Fruit fly (Drosophila melanogaster) whole organism, embryonic: ENCODE data around the gene CG1233.

Source experiments
- Abd-B ChIP-seq: fragments of 200-800 bp; sonication (Bioruptor generic); optimal IDR thresholded peaks from 2 replicates; lab custom pipeline; 2018; ENCODE audit warnings: missing biosample characterization, mild to moderate bottlenecking, missing genetic modification characterization, moderate library complexity
- Awh ChIP-seq: fragments of 200-800 bp; sonication (Bioruptor generic); IDR thresholded peaks from 2 replicates; pipeline ENCODE4, ENCODE4 v1.3.6; 2022; ENCODE audit warnings: missing biosample characterization, missing genetic modification characterization
- BEAF-32 ChIP-seq: fragments of 200-800 bp; sonication (Bioruptor generic); optimal IDR thresholded peaks from 3 replicates; lab custom pipeline; 2017; ENCODE audit warnings: missing biosample characterization, missing genetic modification characterization, mild to moderate bottlenecking, moderate library complexity, missing genetic modification reagents
- Bdp1 ChIP-seq: fragments of 200-800 bp; sonication (Bioruptor generic); optimal IDR thresholded peaks from 3 replicates; lab custom pipeline; 2016; ENCODE audit warnings: missing biosample characterization, missing genetic modification characterization
- CG10543 ChIP-seq: fragments of 200-800 bp; sonication (Bioruptor generic); optimal IDR thresholded peaks from 3 replicates; lab custom pipeline; 2017; ENCODE audit warnings: missing biosample characterization, mild to moderate bottlenecking, missing genetic modification characterization, moderate library complexity
- CG12236 ChIP-seq: fragments of 200-800 bp; sonication (Bioruptor generic); optimal IDR thresholded peaks from 2 replicates; lab custom pipeline; 2016; ENCODE audit warnings: missing biosample characterization, missing genetic modification characterization
- CG13123 ChIP-seq: fragments of 200-800 bp; sonication (Bioruptor generic); optimal IDR thresholded peaks from 2 replicates; lab custom pipeline; 2016; ENCODE audit warnings: missing biosample characterization, missing genetic modification characterization
- CG13287 ChIP-seq: fragments of 200-800 bp; sonication (Bioruptor generic); IDR thresholded peaks from 2 replicates; pipeline ENCODE4 v1.3.6; 2022; ENCODE audit warnings: missing biosample characterization, missing genetic modification characterization; ENCODE audit not compliant: partially characterized antibody
- CG13296 ChIP-seq: fragments of 200-800 bp; sonication (Bioruptor generic); optimal IDR thresholded peaks from 3 replicates; lab custom pipeline; 2018; ENCODE audit warnings: missing biosample characterization, mild to moderate bottlenecking, missing genetic modification characterization
- CG14441 ChIP-seq: fragments of 200-800 bp; sonication (Bioruptor generic); IDR thresholded peaks from 2 replicates; pipeline ENCODE4 v1.3.6; 2022; ENCODE audit warnings: missing biosample characterization, missing genetic modification characterization
- CG1603 ChIP-seq: fragments of 200-800 bp; sonication (Bioruptor generic); optimal IDR thresholded peaks from 2 replicates; lab custom pipeline; 2019; ENCODE audit warnings: missing biosample characterization, mild to moderate bottlenecking, missing genetic modification characterization, moderate library complexity
- CG1792 ChIP-seq: fragments of 200-800 bp; sonication (Bioruptor generic); optimal IDR thresholded peaks from 2 replicates; lab custom pipeline; 2016; ENCODE audit warnings: missing biosample characterization, missing genetic modification characterization
- CG18262 ChIP-seq: fragments of 200-800 bp; optimal IDR thresholded peaks from 3 replicates; lab custom pipeline; 2019; ENCODE audit warnings: missing biosample characterization, mild to moderate bottlenecking, missing genetic modification characterization, moderate library complexity
- CG18764 ChIP-seq: fragments of 200-800 bp; sonication (Bioruptor generic); optimal IDR thresholded peaks from 3 replicates; lab custom pipeline; 2016; ENCODE audit warnings: missing biosample characterization, missing genetic modification characterization
- CG30403 ChIP-seq: fragments of 200-800 bp; sonication (Bioruptor generic); optimal IDR thresholded peaks from 3 replicates; lab custom pipeline; 2016; ENCODE audit warnings: missing biosample characterization, missing genetic modification characterization
- CG31365 ChIP-seq: fragments of 200-800 bp; sonication (Bioruptor generic); optimal IDR thresholded peaks from 2 replicates; lab custom pipeline; 2018; ENCODE audit warnings: missing biosample characterization, mild to moderate bottlenecking, missing genetic modification characterization
- CG7556 ChIP-seq: fragments of 200-800 bp; sonication (Bioruptor generic); optimal IDR thresholded peaks from 2 replicates; lab custom pipeline; 2017; ENCODE audit warnings: missing biosample characterization, mild to moderate bottlenecking, missing genetic modification characterization
- CkIIα-i1 ChIP-seq: fragments of 200-800 bp; sonication (Bioruptor generic); IDR thresholded peaks from 2 replicates; pipeline ENCODE4 v1.3.6; 2022; ENCODE audit warnings: missing biosample characterization, missing genetic modification characterization
- Dbx ChIP-seq: fragments of 200-800 bp; sonication (Bioruptor generic); IDR thresholded peaks from 3 replicates; pipeline ENCODE4 v1.3.6; 2022; ENCODE audit warnings: missing biosample characterization, missing genetic modification characterization
- Dll ChIP-seq: fragments of 200-800 bp; sonication (Bioruptor generic); IDR thresholded peaks from 4 replicates; pipeline ENCODE4 v1.3.6; 2022; ENCODE audit warnings: missing biosample characterization, missing genetic modification characterization; ENCODE audit not compliant: partially characterized antibody
- Doc3 ChIP-seq: fragments of 200-800 bp; sonication (Bioruptor generic); IDR thresholded peaks from 3 replicates; pipeline ENCODE4 v1.3.6; 2022; ENCODE audit warnings: missing biosample characterization, missing genetic modification characterization; ENCODE audit not compliant: partially characterized antibody
- Dp ChIP-seq: fragments of 200-800 bp; sonication (Bioruptor generic); optimal IDR thresholded peaks from 2 replicates; lab custom pipeline; 2018; ENCODE audit warnings: missing biosample characterization, mild to moderate bottlenecking, missing genetic modification characterization, moderate library complexity
- Drgx ChIP-seq: fragments of 200-800 bp; sonication (Bioruptor generic); IDR thresholded peaks from 2 replicates; pipeline ENCODE4 v1.3.6; 2022; ENCODE audit warnings: missing biosample characterization, missing genetic modification characterization
- E2f2 ChIP-seq: fragments of 200-800 bp; sonication (Bioruptor generic); IDR thresholded peaks from 2 replicates; pipeline ENCODE4 v1.3.6; 2022; ENCODE audit warnings: missing biosample characterization, missing genetic modification characterization
- Fer1 ChIP-seq: fragments of 200-800 bp; sonication (Bioruptor generic); optimal IDR thresholded peaks from 2 replicates; lab custom pipeline; 2017; ENCODE audit warnings: missing biosample characterization, mild to moderate bottlenecking, missing genetic modification characterization
- HLH4C ChIP-seq: fragments of 200-800 bp; sonication (Bioruptor generic); IDR thresholded peaks from 3 replicates; pipeline ENCODE4 v1.3.6; 2022; ENCODE audit warnings: missing biosample characterization, missing genetic modification characterization; ENCODE audit not compliant: partially characterized antibody
- HmgD ChIP-seq: fragments of 200-800 bp; sonication (Bioruptor generic); optimal IDR thresholded peaks from 3 replicates; lab custom pipeline; 2016; ENCODE audit warnings: missing biosample characterization, missing genetic modification characterization
- Lpt ChIP-seq: fragments of >200 bp; optimal IDR thresholded peaks from 2 replicates; lab custom pipeline; 2018; ENCODE audit warnings: missing biosample characterization, missing genetic modification characterization
- Oaz ChIP-seq: fragments of 200-800 bp; sonication (Bioruptor generic); IDR thresholded peaks from 2 replicates; pipeline ENCODE4 v1.3.6; 2022; ENCODE audit warnings: missing biosample characterization, missing genetic modification characterization
- Optix ChIP-seq: fragments of 200-800 bp; sonication (Bioruptor generic); IDR thresholded peaks from 3 replicates; pipeline ENCODE4 v1.3.6; 2022; ENCODE audit warnings: missing biosample characterization, missing genetic modification characterization
- Scr ChIP-seq: fragments of 200-800 bp; sonication (Bioruptor generic); IDR thresholded peaks from 2 replicates; pipeline ENCODE4 v1.3.6; 2022; ENCODE audit warnings: missing biosample characterization, missing genetic modification characterization; ENCODE audit not compliant: partially characterized antibody
- Sry-δ ChIP-seq: fragments of 200-800 bp; sonication (Bioruptor generic); optimal IDR thresholded peaks from 2 replicates; lab custom pipeline; 2016; ENCODE audit warnings: missing biosample characterization, missing genetic modification characterization
- Taf1 ChIP-seq: fragments of 200-800 bp; sonication (Bioruptor generic); IDR thresholded peaks from 2 replicates; pipeline ENCODE4 v1.3.6; 2022; ENCODE audit warnings: missing biosample characterization, missing genetic modification characterization
- Trl ChIP-seq, 3 experiments: fragments of >200 bp in 2 of 3; fragments of 200-800 bp in 1 of 3; sonication (Bioruptor generic) in 1 of 3; optimal IDR thresholded peaks; 2 replicates in 1 of 3; 3 replicates in 2 of 3; lab custom pipeline; 2016 to 2017; ENCODE audit warnings: missing biosample characterization in 1 of 3, missing genetic modification characterization in 1 of 3
- amos ChIP-seq: fragments of 200-800 bp; sonication (Bioruptor generic); IDR thresholded peaks from 2 replicates; pipeline ENCODE4 v1.3.6; 2022; ENCODE audit warnings: missing biosample characterization, missing genetic modification characterization; ENCODE audit not compliant: partially characterized antibody
- aop ChIP-seq: fragments of 200-800 bp; sonication (Bioruptor generic); IDR thresholded peaks from 2 replicates; pipeline ENCODE4 v1.3.6; 2022; ENCODE audit warnings: missing biosample characterization, missing genetic modification characterization
- bcd ChIP-seq: fragments of 200-800 bp; sonication (Bioruptor generic); optimal IDR thresholded peaks from 2 replicates; lab custom pipeline; 2017; ENCODE audit warnings: missing biosample characterization, mild to moderate bottlenecking, missing genetic modification characterization
- chm ChIP-seq: fragments of 200-800 bp; sonication (Bioruptor generic); IDR thresholded peaks from 2 replicates; pipeline ENCODE4 v1.3.6; 2022; ENCODE audit warnings: missing biosample characterization, missing genetic modification characterization
- ewg ChIP-seq: fragments of 200-800 bp; sonication (Bioruptor generic); optimal IDR thresholded peaks from 3 replicates; lab custom pipeline; 2017; ENCODE audit warnings: mild to moderate bottlenecking, missing biosample characterization, missing genetic modification reagents, missing genetic modification characterization
- grau ChIP-seq: fragments of 200-800 bp; optimal IDR thresholded peaks from 3 replicates; lab custom pipeline; 2019; ENCODE audit warnings: missing biosample characterization, mild to moderate bottlenecking, missing genetic modification characterization, moderate library complexity
- grn ChIP-seq: fragments of 200-800 bp; sonication (Bioruptor generic); optimal IDR thresholded peaks from 3 replicates; lab custom pipeline; 2017; ENCODE audit warnings: missing biosample characterization, missing genetic modification characterization
- hbn ChIP-seq: fragments of 200-800 bp; sonication (Bioruptor generic); IDR thresholded peaks from 2 replicates; pipeline ENCODE4 v1.3.6; 2022; ENCODE audit warnings: missing biosample characterization, missing genetic modification characterization; ENCODE audit not compliant: partially characterized antibody
- ind ChIP-seq: fragments of 200-800 bp; sonication (Bioruptor generic); optimal IDR thresholded peaks from 3 replicates; lab custom pipeline; 2016; ENCODE audit warnings: missing biosample characterization, missing genetic modification characterization
- jigr1 ChIP-seq: fragments of 200-800 bp; sonication (Bioruptor generic); IDR thresholded peaks from 3 replicates; pipeline ENCODE4 v1.3.6; 2022; ENCODE audit warnings: missing biosample characterization, missing genetic modification characterization
- nerfin-1 ChIP-seq: fragments of 200-800 bp; sonication (Bioruptor generic); optimal IDR thresholded peaks from 3 replicates; lab custom pipeline; 2019; ENCODE audit warnings: missing biosample characterization, mild to moderate bottlenecking, missing genetic modification characterization, moderate library complexity
- rib ChIP-seq: fragments of 200-800 bp; sonication (Bioruptor generic); IDR thresholded peaks from 2 replicates; pipeline ENCODE4 v1.3.6; 2022; ENCODE audit warnings: missing biosample characterization, missing genetic modification characterization
- ro ChIP-seq: fragments of 200-800 bp; sonication (Bioruptor generic); IDR thresholded peaks from 2 replicates; pipeline ENCODE4 v1.3.6; 2022; ENCODE audit warnings: missing biosample characterization, missing genetic modification characterization
- tin ChIP-seq: fragments of 200-800 bp; sonication (Bioruptor generic); optimal IDR thresholded peaks from 3 replicates; lab custom pipeline; 2016; ENCODE audit warnings: missing biosample characterization, missing genetic modification characterization
- unc-4 ChIP-seq: fragments of 200-800 bp; sonication (Bioruptor generic); IDR thresholded peaks from 2 replicates; pipeline ENCODE4 v1.3.6; 2022; ENCODE audit warnings: missing biosample characterization, missing genetic modification characterization; ENCODE audit not compliant: partially characterized antibody

Gene CG1233

dm6 chr3L:350651-351228 is 10.5 kb upstream of the CG1233 start (continued):
- TF ChIP-seq Lpt (GFP tag; lab: Kevin White, UChicago) (no peak), Bdp1 (GFP tag; lab: Kevin White, UChicago) (peak; percentile 25), ind (no peak), chm (GFP tag; lab: Robert Waterston, UW) (peak; percentile 55; the same call in 1 of the 2 replicates), aop (GFP tag; lab: Robert Waterston, UW) (no peak), CG18764 (GFP tag; lab: Kevin White, UChicago) (peak; percentile 68), jigr1 (GFP tag; lab: Robert Waterston, UW) (0 out of 3 replicates have a peak, but pooled peaks have one; percentile 19), nerfin-1 (tag; lab: Kevin White, UChicago) (peak; percentile 45), HmgD (GFP tag; lab: Kevin White, UChicago) (no peak), BEAF-32 (GFP tag; lab: Kevin White, UChicago) (no peak), grn (GFP tag; lab: Kevin White, UChicago) (no peak), CG30403 (GFP tag; lab: Kevin White, UChicago) (peak; percentile 75), Optix (no peak), CkIIα-i1 (GFP tag; lab: Robert Waterston, UW) (no peak), tin (peak; percentile 53), bcd (GFP tag; lab: Kevin White, UChicago) (peak; percentile 34), CG12236 (GFP tag; lab: Kevin White, UChicago) (no peak), CG18262 (tag; lab: Kevin White, UChicago) (peak; percentile 84), CG14441 (GFP tag; lab: Robert Waterston, UW) (peak; percentile 83), Drgx (GFP tag; lab: Robert Waterston, UW) (peak; percentile 71), Dbx (GFP tag; lab: Robert Waterston, UW) (peak; percentile 85), CG13123 (GFP tag; lab: Kevin White, UChicago) (no peak), Oaz (GFP tag; lab: Robert Waterston, UW) (peak; percentile 63), Fer1 (GFP tag; lab: Kevin White, UChicago) (peak; percentile 79), CG1792 (GFP tag; lab: Kevin White, UChicago) (peak; percentile 47), Abd-B (peak; percentile 26), Taf1 (GFP tag; lab: Robert Waterston, UW) (peak; percentile 63), HLH4C (GFP tag; lab: Robert Waterston, UW) (no peak), grau (tag; lab: Kevin White, UChicago) (peak; percentile 73), rib (GFP tag; lab: Robert Waterston, UW) (peak; percentile 77), CG13296 (GFP tag; lab: Kevin White, UChicago) (peak; percentile 70), CG31365 (tag; lab: Kevin White, UChicago) (no peak), ro (GFP tag; lab: Robert Waterston, UW) (peak; percentile 38), CG1603 (tag; lab: Kevin White, UChicago) (no peak), Awh (GFP tag; lab: Robert Waterston, UW) (peak; percentile 72)

DNA sequence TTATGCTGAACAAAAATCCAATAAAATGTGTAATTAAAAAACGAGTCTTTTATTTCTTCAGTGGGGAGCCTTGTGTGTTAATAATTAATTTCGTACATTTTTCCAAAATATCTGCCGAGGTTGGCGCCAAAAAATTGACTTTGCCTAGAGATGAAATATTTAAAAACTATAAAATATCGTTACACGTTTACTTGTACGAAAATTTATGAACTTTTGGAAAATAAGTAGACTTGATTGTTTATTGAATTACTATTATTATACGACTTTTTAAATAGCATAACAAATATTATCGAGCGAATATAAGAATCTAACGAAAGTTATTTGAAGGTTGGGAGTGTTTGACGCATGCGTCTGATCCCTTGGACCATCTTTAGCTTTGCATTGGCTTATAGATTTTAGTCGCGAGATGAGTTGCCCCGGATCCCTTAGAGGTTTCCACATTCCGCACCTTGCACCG is 5.2 kb upstream of the CG1233 start, which contains the start of gene CG1231:
Gene CG1231, plus strand, starts transcription at position 407 of the 457 bp plus-strand sequence.
- TF ChIP-seq CG7556 (GFP tag; lab: Kevin White, UChicago): no peak
- no peak for TF ChIP-seq CG14441 (GFP tag; lab: Robert Waterston, UW)
- TF ChIP-seq CG10543 (GFP tag; lab: Kevin White, UChicago): no peak
- TF ChIP-seq Sry-δ: peak; percentile 1
- TF ChIP-seq Dll (GFP tag; lab: Robert Waterston, UW): peak; percentile 58; the same call in 2 of the 4 replicates
- peak; percentile 27; the same call in 1 of the 2 replicates for TF ChIP-seq hbn (GFP tag; lab: Robert Waterston, UW)
- peak; percentile 8 for TF ChIP-seq ewg (GFP tag; lab: Kevin White, UChicago)
- TF ChIP-seq unc-4 (GFP tag; lab: Robert Waterston, UW): peak; percentile 60
- TF ChIP-seq amos: peak; percentile 16; the same call in 1 of the 2 replicates
- TF ChIP-seq BEAF-32 (GFP tag; lab: Kevin White, UChicago): peak; percentile 39
- TF ChIP-seq Trl (optimal IDR thresholded peaks at IDR 0.05; lab: Kevin White, UChicago): no peak
- no peak for TF ChIP-seq Trl (GFP tag; optimal IDR thresholded peaks at IDR 0.05; lab: Kevin White, UChicago)
- TF ChIP-seq Scr (GFP tag; lab: Robert Waterston, UW): peak; percentile 52
- TF ChIP-seq Dp (GFP tag; lab: Kevin White, UChicago): peak; percentile 23
- TF ChIP-seq Doc3 (GFP tag; lab: Robert Waterston, UW): peak; percentile 52; the same call in 1 of the 3 replicates
- peak; percentile 57 for TF ChIP-seq E2f2 (GFP tag; lab: Robert Waterston, UW)
- TF ChIP-seq CG13287 (GFP tag; lab: Robert Waterston, UW): peak; percentile 66
